Fruit fly (Drosophila melanogaster) Kc167 (cell line): ENCODE results near the gene Dnaaf6.

Experiments
- Myc ChIP-seq: fragments of >200 bp; optimal IDR thresholded peaks from 2 replicates; lab custom pipeline; 2017; ENCODE audit warnings: missing external identifiers
- Sin3A ChIP-seq: fragments of >200 bp; optimal IDR thresholded peaks from 2 replicates; lab custom pipeline; 2018; ENCODE audit warnings: missing external identifiers
- h ChIP-seq: fragments of >200 bp; optimal IDR thresholded peaks from 3 replicates; lab custom pipeline; 2018; ENCODE audit warnings: missing external identifiers
- insv ChIP-seq: fragments of >200 bp; optimal IDR thresholded peaks from 3 replicates; lab custom pipeline; 2018; ENCODE audit warnings: missing external identifiers
- psq ChIP-seq: fragments of >200 bp; optimal IDR thresholded peaks from 2 replicates; lab custom pipeline; 2017; ENCODE audit warnings: missing external identifiers
- ttk ChIP-seq: sonication (Bioruptor generic); optimal IDR thresholded peaks from 2 replicates; lab custom pipeline; 2017; ENCODE audit warnings: missing external identifiers

DNA sequence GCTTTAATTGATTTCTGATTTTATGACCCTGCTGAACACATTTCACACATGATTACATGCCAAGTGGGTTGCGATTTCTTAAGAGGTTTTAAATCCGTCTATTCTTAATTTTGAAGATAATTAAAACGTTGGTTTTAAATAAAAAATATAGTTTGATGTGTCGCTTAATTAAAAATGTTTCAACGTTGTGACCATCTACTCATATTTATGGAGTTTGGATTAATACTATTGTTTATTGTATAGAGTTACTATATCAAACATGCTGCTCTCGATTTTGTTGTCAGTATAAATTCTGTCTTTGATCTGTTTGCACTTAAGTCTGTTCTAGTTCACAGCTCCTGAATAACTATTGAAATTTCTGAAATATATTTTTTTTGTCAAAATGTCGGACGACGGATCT lies 6.5 kb downstream of the Dnaaf6 start, which contains the start of gene gdrd:
- TF ChIP-seq h (lab: Kevin White, UChicago) (no peak), Myc (no peak), psq (lab: Kevin White, UChicago) (no peak), Sin3A (lab: Kevin White, UChicago) (no peak), ttk (no peak), insv (lab: Kevin White, UChicago) (no peak)
